Fruit fly (Drosophila melanogaster) whole organism, pupa: ENCODE measurements around the gene CG5281.

Source experiments
- CG4496 ChIP-seq: fragments of 200-800 bp; sonication (Bioruptor generic); IDR thresholded peaks from 3 replicates; pipeline ENCODE4 v1.3.6; 2022; ENCODE audit warnings: missing biosample characterization, missing genetic modification characterization
- CG8301 ChIP-seq: fragments of 200-800 bp; sonication (Bioruptor generic); optimal IDR thresholded peaks from 2 replicates; lab custom pipeline; 2018; ENCODE audit warnings: missing biosample characterization, mild to moderate bottlenecking, missing genetic modification characterization
- EcR ChIP-seq: fragments of 200-800 bp; sonication (Bioruptor generic); optimal IDR thresholded peaks from 3 replicates; lab custom pipeline; 2019; ENCODE audit warnings: missing biosample characterization, missing genetic modification characterization, mild to moderate bottlenecking, moderate library complexity, missing genetic modification reagents
- Ets98B ChIP-seq: fragments of 200-800 bp; sonication (Bioruptor generic); IDR thresholded peaks from 2 replicates; pipeline ENCODE4 v1.3.6; 2022; ENCODE audit warnings: missing biosample characterization, missing genetic modification characterization
- Pif1A ChIP-seq: fragments of 200-800 bp; sonication (Bioruptor generic); optimal IDR thresholded peaks from 3 replicates; lab custom pipeline; 2016; ENCODE audit warnings: missing biosample characterization, missing genetic modification characterization
- Pif1B ChIP-seq: fragments of 200-800 bp; sonication (Bioruptor generic); optimal IDR thresholded peaks from 3 replicates; lab custom pipeline; 2016; ENCODE audit warnings: missing biosample characterization, missing genetic modification characterization
- gl ChIP-seq: fragments of 200-800 bp; sonication (Bioruptor generic); optimal IDR thresholded peaks from 2 replicates; lab custom pipeline; 2018; ENCODE audit warnings: missing biosample characterization, mild to moderate bottlenecking, missing genetic modification characterization
- rn ChIP-seq: fragments of 200-800 bp; sonication (Bioruptor generic); IDR thresholded peaks from 2 replicates; pipeline ENCODE4 v1.3.6; 2022; ENCODE audit warnings: missing biosample characterization, missing genetic modification characterization

- no peak for TF ChIP-seq CG4496 (GFP tag; lab: Robert Waterston, UW)
- no peak for TF ChIP-seq rn
- TF ChIP-seq CG8301 = no peak
- TF ChIP-seq Pif1B = no peak
- no peak for TF ChIP-seq Pif1A (GFP tag; lab: Kevin White, UChicago)
- TF ChIP-seq gl (tag; lab: Kevin White, UChicago) = no peak
- no peak for TF ChIP-seq EcR (GFP tag; lab: Kevin White, UChicago)
- no peak for TF ChIP-seq Ets98B (GFP tag; lab: Robert Waterston, UW)
These were observed 22.6 kb downstream of the CG5281 start for dm6 chr3R:11458022-11458850.
